Worm (Caenorhabditis elegans) whole organism, midembryonic: ENCODE results near the gene ZC373.2.

Experiments
- T22C8.4 ChIP-seq: fragments of 200-800 bp; sonication (Bioruptor generic); IDR thresholded peaks from 2 replicates; pipeline ENCODE4 v1.3.6; 2022; ENCODE audit warnings: missing genetic modification characterization, missing compliant biosample characterization
- cog-1 ChIP-seq: sonication (generic microtip); optimal IDR thresholded peaks from 2 replicates; lab custom pipeline; 2016; ENCODE audit warnings: missing genetic modification characterization, missing compliant biosample characterization
- flt-1 ChIP-seq: fragments of 200-800 bp; sonication (Bioruptor generic); IDR thresholded peaks from 2 replicates; pipeline ENCODE4 v1.3.6; 2022; ENCODE audit warnings: missing genetic modification characterization, missing compliant biosample characterization
- klf-2 ChIP-seq: fragments of 200-800 bp; sonication (Bioruptor generic); conservative IDR thresholded peaks from 2 replicates; pipeline ENCODE4 v1.3.6; 2022; ENCODE audit warnings: missing genetic modification reagents, missing genetic modification characterization, missing compliant biosample characterization
- med-1 ChIP-seq: sonication (generic microtip); optimal IDR thresholded peaks from 2 replicates; lab custom pipeline; 2017; ENCODE audit warnings: missing genetic modification characterization, mild to moderate bottlenecking, missing compliant biosample characterization, antibody characterized with exemption, missing genetic modification reagents; ENCODE audit not compliant: insufficient read depth
- ref-1 ChIP-seq: fragments of 200-800 bp; sonication (Bioruptor generic); conservative IDR thresholded peaks from 2 replicates; pipeline ENCODE4 v1.3.6; 2022; ENCODE audit warnings: missing genetic modification reagents, missing genetic modification characterization, missing compliant biosample characterization
- tab-1 ChIP-seq: fragments of 200-800 bp; sonication (Bioruptor generic); IDR thresholded peaks from 2 replicates; pipeline ENCODE4 v1.3.6; 2022; ENCODE audit warnings: missing genetic modification characterization, missing compliant biosample characterization
- ztf-23 ChIP-seq: fragments of 200-800 bp; sonication (Bioruptor generic); IDR thresholded peaks from 2 replicates; pipeline ENCODE4 v1.3.6; 2022; ENCODE audit warnings: missing genetic modification reagents, missing genetic modification characterization, missing compliant biosample characterization
- ztf-29 ChIP-seq: fragments of 200-800 bp; sonication (Bioruptor generic); IDR thresholded peaks from 2 replicates; pipeline ENCODE4 v1.3.6; 2022; ENCODE audit warnings: missing genetic modification reagents, missing genetic modification characterization, missing compliant biosample characterization

Gene ZC373.2

DNA sequence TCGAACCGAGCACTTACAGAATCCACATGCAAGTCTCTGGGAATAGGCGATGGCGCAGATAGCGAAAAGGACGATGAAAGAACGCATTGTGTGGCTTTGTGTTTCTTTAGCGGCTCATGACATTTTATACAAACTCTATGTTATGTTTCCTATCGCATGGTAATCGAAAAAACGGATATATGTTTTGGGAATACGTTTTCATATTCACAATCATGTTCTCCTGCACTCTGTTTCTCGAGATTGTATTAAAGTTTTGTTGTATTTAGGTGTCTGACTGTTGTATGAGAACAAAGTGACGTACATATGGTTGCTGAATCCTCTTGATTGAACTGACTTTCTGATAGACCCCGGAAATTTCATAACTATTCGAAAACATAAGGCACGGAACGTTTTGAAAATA lies at the start of gene ZC373.2:
Gene ZC373.2 (minus strand): TSS at position 101 of the 400 bp plus-strand sequence.
- no peak for TF ChIP-seq ztf-23 (GFP tag; lab: Robert Waterston, UW)
- TF ChIP-seq tab-1, result no peak
- no peak for TF ChIP-seq ztf-29 (GFP tag; lab: Robert Waterston, UW)
- TF ChIP-seq flt-1 (GFP tag; lab: Robert Waterston, UW), result no peak
- no peak for TF ChIP-seq cog-1 (tag; lab: Kevin White, UChicago)
- TF ChIP-seq ref-1 (GFP tag; lab: Robert Waterston, UW), result no peak
- TF ChIP-seq med-1 (GFP tag; lab: Kevin White, UChicago), result no peak
- no peak for TF ChIP-seq T22C8.4 (GFP tag; lab: Robert Waterston, UW)
- no peak for TF ChIP-seq klf-2 (GFP tag; lab: Robert Waterston, UW)

DNA sequence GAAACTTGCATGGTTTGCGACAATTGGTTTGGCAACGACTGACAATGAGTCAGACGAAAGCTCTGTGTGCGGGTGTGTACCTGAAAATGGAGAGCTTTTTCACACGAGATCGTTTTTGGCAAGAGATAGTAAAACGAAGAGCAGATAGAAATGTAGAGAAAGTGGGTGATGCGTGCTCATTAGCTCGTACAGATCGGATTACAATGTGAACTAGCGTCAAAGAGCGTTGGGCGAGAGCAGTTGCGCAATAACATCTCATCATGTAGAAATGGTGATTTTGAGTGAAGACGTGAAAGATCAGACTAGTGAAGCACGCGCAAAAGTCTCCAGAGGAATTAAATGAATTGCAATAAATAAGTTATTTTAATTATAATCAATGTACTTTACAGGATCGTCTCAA lies 36.9 kb upstream of the ZC373.2 start, which contains the start of gene flp-2:
Gene flp-2 (minus strand): TSS at position 101 of the 400 bp plus-strand sequence.
- TF ChIP-seq cog-1 (tag; lab: Kevin White, UChicago) (no peak), tab-1 (no peak), ztf-23 (GFP tag; lab: Robert Waterston, UW) (no peak)

DNA sequence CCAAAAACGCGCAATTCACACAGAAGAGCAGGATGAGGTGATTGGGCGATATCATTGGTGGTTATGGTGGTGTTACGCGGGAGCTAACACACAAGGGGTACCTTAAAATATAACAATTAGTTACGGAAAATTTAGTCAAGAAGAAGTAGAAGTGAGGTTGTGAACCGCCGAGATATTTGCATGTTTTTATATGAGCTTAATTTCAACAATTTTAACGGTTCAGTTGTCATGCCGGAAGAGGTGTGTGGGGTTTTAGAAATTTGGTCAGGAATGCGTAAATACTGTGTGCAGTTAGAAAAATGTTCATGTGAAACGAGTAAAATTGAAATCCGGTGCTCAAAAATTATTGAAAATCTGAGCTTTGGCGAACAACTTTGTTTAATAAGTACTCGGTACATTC lies 34.6 kb upstream of the ZC373.2 start, which contains the start of gene flp-3:
Gene flp-3 (minus strand): TSS at position 101 of the 400 bp plus-strand sequence.
- TF ChIP-seq klf-2 (GFP tag; lab: Robert Waterston, UW) (no peak), ztf-29 (GFP tag; lab: Robert Waterston, UW) (no peak), cog-1 (tag; lab: Kevin White, UChicago) (no peak), med-1 (GFP tag; lab: Kevin White, UChicago) (no peak), flt-1 (GFP tag; lab: Robert Waterston, UW) (no peak), ref-1 (GFP tag; lab: Robert Waterston, UW) (no peak), T22C8.4 (GFP tag; lab: Robert Waterston, UW) (no peak), tab-1 (no peak), ztf-23 (GFP tag; lab: Robert Waterston, UW) (no peak)

DNA sequence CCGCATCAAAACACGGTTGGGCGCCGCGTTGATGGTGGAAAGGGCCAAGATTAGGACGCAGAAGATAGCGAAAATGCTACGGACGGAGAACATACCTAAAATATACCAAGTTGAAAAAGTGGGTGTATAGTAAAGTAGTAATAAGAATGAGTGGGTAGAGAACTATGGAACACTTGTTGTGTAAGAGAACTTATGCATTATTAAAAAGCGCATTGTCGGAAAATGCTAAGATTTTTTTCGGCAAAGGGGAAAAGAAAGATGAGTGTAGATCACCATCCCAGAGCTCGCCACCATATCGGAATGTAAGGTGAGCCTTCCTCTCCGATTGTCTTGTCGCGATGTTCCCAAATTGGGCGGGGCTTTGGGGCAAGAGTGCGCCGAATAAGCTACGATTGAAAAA lies 29.6 kb upstream of the ZC373.2 start, which contains the start of gene flp-28:
Gene flp-28 (minus strand): TSS at position 101 of the 400 bp plus-strand sequence.
- no peak for TF ChIP-seq cog-1 (tag; lab: Kevin White, UChicago)
- no peak for TF ChIP-seq T22C8.4 (GFP tag; lab: Robert Waterston, UW)

DNA sequence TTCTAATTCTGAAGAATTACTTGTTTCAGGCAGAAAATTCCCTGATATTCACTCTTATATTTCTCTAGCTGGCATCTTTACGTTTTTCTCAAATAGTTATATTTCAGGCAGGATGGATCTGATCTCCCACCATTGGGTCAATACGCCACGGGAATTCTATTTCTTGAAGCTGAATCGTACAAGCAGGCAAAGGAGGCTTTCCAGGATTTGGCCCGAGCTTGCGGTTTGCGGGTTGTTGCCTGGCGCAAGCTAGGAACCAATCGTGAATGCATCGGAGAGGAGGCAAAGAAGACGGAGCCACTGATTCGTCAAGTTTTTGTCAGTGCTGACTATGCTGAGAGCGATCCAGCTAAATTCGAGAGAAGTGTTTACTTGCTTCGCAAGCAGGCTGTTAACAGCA lies 26.8 kb upstream of the ZC373.2 start:
- no peak for TF ChIP-seq ztf-29 (GFP tag; lab: Robert Waterston, UW)
- TF ChIP-seq cog-1 (tag; lab: Kevin White, UChicago), result no peak
- no peak for TF ChIP-seq ref-1 (GFP tag; lab: Robert Waterston, UW)

DNA sequence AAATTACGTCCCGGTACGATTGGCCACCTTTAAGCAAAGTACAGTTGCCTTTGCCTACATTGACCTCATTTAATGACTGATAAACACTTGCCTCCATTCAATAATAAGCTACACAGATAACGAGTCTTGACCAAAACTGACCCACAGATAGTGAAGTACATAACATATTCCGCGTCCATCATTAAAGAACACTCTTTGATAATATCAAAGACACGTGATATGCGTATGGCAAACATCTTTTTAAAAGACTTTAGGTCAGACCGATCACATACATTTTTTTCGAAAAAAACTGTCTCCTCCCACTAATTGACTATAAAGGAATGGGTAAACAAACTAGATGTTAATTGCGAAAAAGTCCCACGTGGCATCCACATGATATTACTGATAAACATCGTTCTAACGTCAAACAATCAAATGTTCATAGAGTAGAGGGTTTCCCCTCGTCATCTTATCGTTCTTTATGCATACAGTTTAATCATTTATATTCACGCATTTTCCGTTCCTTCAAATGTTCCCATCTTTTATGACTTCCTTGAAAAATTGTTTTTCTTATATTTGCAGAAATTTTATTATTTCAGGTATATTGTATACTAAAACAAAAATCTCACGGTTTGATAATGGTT lies 25.9 kb upstream of the ZC373.2 start, which contains the start of gene W07E11.1:
Gene W07E11.1 (plus strand): TSS at position 573 of the 623 bp plus-strand sequence.
- TF ChIP-seq ztf-23 (GFP tag; lab: Robert Waterston, UW), result no peak
- no peak for TF ChIP-seq med-1 (GFP tag; lab: Kevin White, UChicago)
- TF ChIP-seq cog-1 (tag; lab: Kevin White, UChicago), result no peak
- TF ChIP-seq flt-1 (GFP tag; lab: Robert Waterston, UW), result no peak
- TF ChIP-seq klf-2 (GFP tag; lab: Robert Waterston, UW), result no peak

DNA sequence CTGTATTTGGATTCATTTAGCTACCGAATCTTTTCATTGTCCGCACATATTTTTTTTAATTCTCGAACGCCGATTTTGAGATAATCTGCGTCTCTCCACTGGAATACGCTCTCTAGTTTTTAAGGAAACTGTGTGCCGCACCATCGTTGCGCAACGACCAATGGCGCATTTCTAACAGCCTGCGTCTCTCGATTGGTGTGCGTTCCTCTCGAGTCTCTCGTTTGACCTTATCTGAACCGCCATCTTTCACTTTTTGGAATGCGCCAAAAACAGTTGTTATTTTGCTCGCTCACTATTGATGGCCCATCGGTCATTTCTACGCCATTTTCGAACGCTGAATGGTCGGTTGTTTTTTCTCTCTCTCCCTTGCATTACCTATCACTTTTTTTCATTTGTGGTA lies 25.0 kb upstream of the ZC373.2 start:
- TF ChIP-seq T22C8.4 (GFP tag; lab: Robert Waterston, UW) (no peak), tab-1 (no peak)

DNA sequence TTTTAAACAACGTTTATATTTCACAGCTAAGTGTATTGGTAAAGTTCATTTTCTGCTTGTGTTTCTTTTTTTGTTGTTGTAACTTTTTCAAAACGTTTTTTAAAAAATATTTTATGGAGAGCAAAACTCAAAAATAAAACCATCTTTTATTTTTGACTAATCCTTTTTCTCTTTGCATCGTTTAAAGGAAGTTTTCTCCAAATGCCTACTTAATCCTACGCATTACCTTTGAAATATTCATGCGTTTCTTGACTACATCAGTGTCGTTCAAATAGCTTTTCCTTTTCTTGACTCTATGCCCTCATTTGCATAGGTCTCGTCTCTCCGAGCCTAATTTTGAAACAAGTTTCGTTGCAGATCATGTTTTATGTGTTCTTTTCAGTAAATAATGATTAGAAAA lies 22.8 kb upstream of the ZC373.2 start:
- TF ChIP-seq T22C8.4 (GFP tag; lab: Robert Waterston, UW) (no peak), ztf-23 (GFP tag; lab: Robert Waterston, UW) (no peak), flt-1 (GFP tag; lab: Robert Waterston, UW) (no peak), klf-2 (GFP tag; lab: Robert Waterston, UW) (no peak), cog-1 (tag; lab: Kevin White, UChicago) (no peak), ztf-29 (GFP tag; lab: Robert Waterston, UW) (no peak), med-1 (GFP tag; lab: Kevin White, UChicago) (no peak), tab-1 (no peak), ref-1 (GFP tag; lab: Robert Waterston, UW) (no peak)

DNA sequence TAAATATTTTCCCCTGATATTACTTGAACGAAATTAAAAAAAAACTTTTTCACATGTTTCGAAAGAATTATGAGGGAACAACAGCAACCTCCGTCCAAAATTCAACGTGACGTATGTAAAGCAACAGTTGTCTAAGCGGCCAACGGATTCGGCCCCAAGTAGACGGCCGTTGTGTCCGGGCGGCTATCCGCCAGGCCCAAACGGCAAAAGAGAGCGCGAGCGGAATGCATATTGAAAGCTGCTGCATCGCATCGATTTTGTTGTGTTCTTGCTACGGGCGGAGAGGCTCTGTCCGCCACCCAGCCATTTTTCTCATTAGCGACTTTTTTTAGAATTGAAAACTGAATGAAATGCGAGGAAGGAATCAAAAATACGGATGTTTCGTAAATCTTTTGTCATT lies 21.0 kb upstream of the ZC373.2 start:
- TF ChIP-seq klf-2 (GFP tag; lab: Robert Waterston, UW) (no peak), cog-1 (tag; lab: Kevin White, UChicago) (no peak), ref-1 (GFP tag; lab: Robert Waterston, UW) (no peak), T22C8.4 (GFP tag; lab: Robert Waterston, UW) (no peak), ztf-29 (GFP tag; lab: Robert Waterston, UW) (no peak), tab-1 (no peak), med-1 (GFP tag; lab: Kevin White, UChicago) (no peak), ztf-23 (GFP tag; lab: Robert Waterston, UW) (no peak), flt-1 (GFP tag; lab: Robert Waterston, UW) (no peak)

DNA sequence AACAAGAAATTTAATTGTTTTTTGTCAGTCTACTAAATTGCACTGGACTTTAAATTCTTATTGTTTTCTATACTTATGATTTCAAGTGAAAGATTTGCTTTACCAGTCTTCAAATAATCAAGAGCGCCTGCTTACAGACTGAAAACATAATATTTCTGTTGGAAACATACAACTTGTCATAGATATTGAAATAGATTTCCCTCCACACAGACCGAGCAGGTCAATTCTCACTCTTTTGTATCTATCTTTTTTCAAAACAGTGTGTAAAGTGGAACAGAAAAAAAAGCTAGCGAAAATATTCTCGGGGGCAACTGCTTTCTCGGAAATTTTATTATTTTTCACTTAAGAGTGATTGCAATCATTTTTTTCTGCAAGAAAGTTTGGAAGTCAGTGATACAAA lies 20.4 kb upstream of the ZC373.2 start:
- TF ChIP-seq cog-1 (tag; lab: Kevin White, UChicago) (no peak), tab-1 (no peak), flt-1 (GFP tag; lab: Robert Waterston, UW) (no peak), ref-1 (GFP tag; lab: Robert Waterston, UW) (no peak), med-1 (GFP tag; lab: Kevin White, UChicago) (no peak), ztf-23 (GFP tag; lab: Robert Waterston, UW) (no peak), T22C8.4 (GFP tag; lab: Robert Waterston, UW) (no peak)
